Worm (Caenorhabditis elegans): ENCODE results near the gene F54H12.4.
A peak's percentile ranks its signal among the peaks of the same experiment; 100 is the strongest.

Gene F54H12.4

DNA sequence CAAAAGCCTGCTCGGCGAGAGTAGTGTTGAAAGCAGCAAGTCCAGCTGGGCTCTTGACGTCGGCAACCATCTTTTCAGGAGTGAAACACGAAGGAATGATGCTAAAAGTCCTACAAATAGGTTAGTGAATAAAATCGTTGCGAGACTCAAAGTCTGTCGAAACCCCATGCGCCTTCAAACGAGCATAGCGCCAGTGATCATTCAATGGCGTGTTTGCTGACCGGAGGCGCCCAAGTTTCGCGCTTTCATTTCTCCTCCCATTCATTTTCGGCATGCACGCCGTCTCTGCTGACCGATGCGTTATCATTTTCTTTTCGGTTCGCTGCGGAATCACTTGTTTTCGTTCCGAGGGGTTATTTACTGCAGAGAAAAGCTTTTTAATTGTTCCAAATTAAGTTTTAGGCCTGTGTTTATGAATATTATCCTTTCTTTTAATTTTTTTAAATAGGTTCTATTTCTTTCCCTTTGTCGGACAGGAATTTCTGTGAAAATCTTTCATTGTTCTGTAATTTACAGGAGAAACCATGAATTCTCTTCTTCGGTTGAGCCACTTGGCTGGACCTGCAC is 10.7 kb upstream of the F54H12.4 start, which contains the start of the genes eef-1B.1 and aco-2 (continued):
- TF ChIP-seq alr-1 (tag; optimal IDR thresholded peaks at IDR 0.05; ENCODE audit: borderline replicate concordance) (no peak), ceh-8 (GFP tag; optimal IDR thresholded peaks at IDR 0.05) (peak; percentile 64), aha-1 (tag; optimal IDR thresholded peaks at IDR 0.05) (peak; percentile 62), nhr-71 (tag; optimal IDR thresholded peaks at IDR 0.05) (peak; percentile 96), tbx-2 (tag; optimal IDR thresholded peaks at IDR 0.05) (peak; percentile 95), ceh-90 (tag; optimal IDR thresholded peaks at IDR 0.05) (no peak), ztf-11 (tag; optimal IDR thresholded peaks at IDR 0.05) (peak in 1 of 2 experiments; percentile 70), fkh-8 (tag; optimal IDR thresholded peaks at IDR 0.05) (peak; percentile 89), efl-3 (GFP tag; optimal IDR thresholded peaks at IDR 0.05) (no peak), dsc-1 (tag; optimal IDR thresholded peaks at IDR 0.05) (peak; percentile 98), lin-35 (GFP tag; optimal IDR thresholded peaks at IDR 0.05) (peak; percentile 94 to 95), C04F5.9 (tag; optimal IDR thresholded peaks at IDR 0.05) (peak; percentile 69), F16B12.6 (tag; optimal IDR thresholded peaks at IDR 0.05) (peak; percentile 73), grh-1 (GFP tag; IDR thresholded peaks at IDR 0.05) (peak; percentile 88), ceh-63 (GFP tag; optimal IDR thresholded peaks at IDR 0.05) (no peak), mep-1 (tag; optimal IDR thresholded peaks at IDR 0.05) (peak; percentile 91), skn-1 (tag; optimal IDR thresholded peaks at IDR 0.05) (peak; percentile 90), isw-1 (GFP tag; IDR thresholded peaks at IDR 0.05) (peak; percentile 89), nhr-85 (tag) (peak; percentile 97), sup-37 (GFP tag; optimal IDR thresholded peaks at IDR 0.05) (peak; percentile 71), C16A3.4 (tag; optimal IDR thresholded peaks at IDR 0.05) (peak; percentile 96), nhr-28 (tag; optimal IDR thresholded peaks at IDR 0.05) (no peak), ama-1 (optimal IDR thresholded peaks at IDR 0.05) (peak; percentile 53), fos-1 (tag; optimal IDR thresholded peaks at IDR 0.05) (peak; percentile 81), unc-30 (tag; optimal IDR thresholded peaks at IDR 0.05) (no peak), ets-5 (GFP tag; IDR thresholded peaks at IDR 0.05) (no peak), ces-1 (GFP tag; optimal IDR thresholded peaks at IDR 0.05) (no peak), irx-1 (tag; optimal IDR thresholded peaks at IDR 0.05) (peak; percentile 78), nhr-237 (tag; optimal IDR thresholded peaks at IDR 0.05) (peak; percentile 39), C34B4.2 (tag; optimal IDR thresholded peaks at IDR 0.05) (no peak), swsn-7 (tag; optimal IDR thresholded peaks at IDR 0.05) (peak; percentile 95), sptf-1 (tag; optimal IDR thresholded peaks at IDR 0.05) (no peak), nhr-11 (tag; optimal IDR thresholded peaks at IDR 0.05) (peak; percentile 43), lir-3 (tag; optimal IDR thresholded peaks at IDR 0.05; ENCODE audit: poor library complexity) (peak; percentile 63), zip-4 (GFP tag; optimal IDR thresholded peaks at IDR 0.05) (peak; percentile 83), unc-130 (tag; optimal IDR thresholded peaks at IDR 0.05) (peak; percentile 98), nhr-12 (tag; optimal IDR thresholded peaks at IDR 0.05) (no peak), ceh-82 (tag; optimal IDR thresholded peaks at IDR 0.05) (peak; percentile 88 to 95 (median 91)), Y116A8C.19 (tag; optimal IDR thresholded peaks at IDR 0.05; ENCODE audit: borderline replicate concordance) (no peak), xbp-1 (tag; optimal IDR thresholded peaks at IDR 0.05) (peak; percentile 92)

DNA sequence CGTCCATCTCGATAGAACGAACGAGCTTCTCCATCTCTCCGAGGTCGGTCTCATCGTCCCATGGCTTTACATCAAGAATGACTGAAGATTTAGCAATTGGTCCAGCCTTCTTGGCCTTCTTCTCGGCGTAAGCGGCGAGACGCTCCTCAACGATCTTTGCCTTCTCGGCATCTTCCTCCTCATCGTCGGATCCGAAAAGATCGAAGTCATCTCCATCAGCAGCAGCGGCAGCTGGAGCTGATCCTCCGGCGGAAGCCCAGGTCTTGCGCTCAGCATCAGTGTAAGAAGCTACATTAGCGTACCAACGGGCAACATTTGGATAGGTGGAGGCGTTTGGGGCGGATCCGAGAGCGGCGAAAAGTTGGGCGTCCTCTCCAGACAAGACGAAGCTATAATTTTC is 10.1 kb upstream of the F54H12.4 start:
- no peak for TF ChIP-seq ceh-90 (tag; optimal IDR thresholded peaks at IDR 0.05)
- TF ChIP-seq mef-2 (tag; optimal IDR thresholded peaks at IDR 0.05): no peak
- no peak for TF ChIP-seq nhr-19 (GFP tag; conservative IDR thresholded peaks at IDR 0.05)

DNA sequence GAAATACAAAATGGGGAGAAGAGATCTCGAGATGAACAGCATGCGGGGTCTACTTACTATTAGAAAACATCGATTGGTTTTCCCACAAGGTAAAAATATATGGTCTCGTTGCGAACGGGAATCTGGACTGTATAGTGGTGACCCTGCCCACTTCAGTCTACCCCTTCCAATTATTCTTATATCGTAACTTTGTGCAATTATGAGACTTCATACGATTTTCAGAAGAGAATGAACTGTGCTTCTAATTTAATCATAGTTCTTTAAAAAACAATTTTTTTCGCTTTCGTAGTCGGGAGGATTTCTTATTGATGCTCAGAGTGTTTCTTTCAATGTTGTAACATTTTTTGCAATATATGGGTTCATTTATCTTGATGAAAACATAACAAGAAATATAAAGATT is 9.5 kb upstream of the F54H12.4 start, which contains the start of gene F54H12.5:
TSS of gene F54H12.5 (minus strand) at position 101 of the 400 bp plus-strand sequence.
- no peak for TF ChIP-seq lin-13 (GFP tag; optimal IDR thresholded peaks at IDR 0.05)
- TF ChIP-seq egl-13 (tag; optimal IDR thresholded peaks at IDR 0.05): no peak
- no peak for TF ChIP-seq F16B12.6 (tag; optimal IDR thresholded peaks at IDR 0.05)
- no peak for TF ChIP-seq ceh-88 (GFP tag; IDR thresholded peaks at IDR 0.05)
- TF ChIP-seq zag-1 (tag; optimal IDR thresholded peaks at IDR 0.05): no peak
- no peak for TF ChIP-seq unc-62 (GFP tag; optimal IDR thresholded peaks at IDR 0.05)
- no peak for TF ChIP-seq hlh-4 (tag; optimal IDR thresholded peaks at IDR 0.05)
- no peak for TF ChIP-seq ceh-8 (GFP tag; optimal IDR thresholded peaks at IDR 0.05)
- peak in 1 of 2 experiments; percentile 29 for TF ChIP-seq lsy-2 (tag; optimal IDR thresholded peaks at IDR 0.05)
- TF ChIP-seq nhr-85 (tag): no peak
- TF ChIP-seq hpl-2 (GFP tag; optimal IDR thresholded peaks at IDR 0.05): no peak
- TF ChIP-seq sox-4 (tag; optimal IDR thresholded peaks at IDR 0.05): no peak
- TF ChIP-seq ztf-11 (tag; optimal IDR thresholded peaks at IDR 0.05): no peak
- no peak for TF ChIP-seq nhr-11 (tag; optimal IDR thresholded peaks at IDR 0.05)
- TF ChIP-seq isw-1 (GFP tag; IDR thresholded peaks at IDR 0.05): no peak
- TF ChIP-seq aly-2 (tag; optimal IDR thresholded peaks at IDR 0.05): no peak
- TF ChIP-seq nhr-71 (tag; optimal IDR thresholded peaks at IDR 0.05): peak; percentile 5
